Comparison of ENCODE assay signal across 3 fruit fly cellular contexts in genomic region chrX:11923698-11924097, dm6.
TF ChIP-seq lines count a peak whose summit lies in the region.

No protein-coding gene starts in this region.

- no peak for TF ChIP-seq CTCF in whole organism, embryonic (GFP tag; optimal IDR thresholded peaks at IDR 0.05; lab: Kevin White, UChicago)

TF ChIP-seq in whole organism, embryonic, 481 proteins besides CTCF, POLR2A, EP300 and RAD21:
- TF ChIP-seq CG14965 (GFP tag; optimal IDR thresholded peaks at IDR 0.05; lab: Kevin White, UChicago; ENCODE audit: borderline replicate concordance) (no peak), Ets65A (GFP tag; lab: Kevin White, UChicago) (peak; percentile 51), CG6175 (GFP tag; IDR thresholded peaks at IDR 0.05; lab: Robert Waterston, UW) (no peak)

TF ChIP-seq in whole organism, prepupa, 60 proteins besides CTCF, POLR2A, EP300 and RAD21:
- no peak for TF ChIP-seq Met (GFP tag; optimal IDR thresholded peaks at IDR 0.05; lab: Kevin White, UChicago)
- no peak for TF ChIP-seq CG8119 (GFP tag; IDR thresholded peaks at IDR 0.05; lab: Robert Waterston, UW)
- no peak for TF ChIP-seq dsx (GFP tag; optimal IDR thresholded peaks at IDR 0.05; lab: Kevin White, UChicago; ENCODE audit: poor library complexity, severe bottlenecking)
- TF ChIP-seq CG7368 (GFP tag; optimal IDR thresholded peaks at IDR 0.05; lab: Kevin White, UChicago), result no peak
- no peak for TF ChIP-seq Eip75B (GFP tag; optimal IDR thresholded peaks at IDR 0.05; lab: Kevin White, UChicago)
- TF ChIP-seq CG4318 (GFP tag; optimal IDR thresholded peaks at IDR 0.05; lab: Kevin White, UChicago), result no peak
- no peak for TF ChIP-seq CG6792 (GFP tag; optimal IDR thresholded peaks at IDR 0.05; lab: Kevin White, UChicago)
- TF ChIP-seq Blimp-1 (GFP tag; optimal IDR thresholded peaks at IDR 0.05; lab: Kevin White, UChicago), result no peak
- TF ChIP-seq vri (GFP tag; optimal IDR thresholded peaks at IDR 0.05; lab: Kevin White, UChicago), result peak; percentile 5
- TF ChIP-seq Eip93F (GFP tag; optimal IDR thresholded peaks at IDR 0.05; lab: Kevin White, UChicago), result peak; percentile 23
- TF ChIP-seq Eip78C (GFP tag; lab: Kevin White, UChicago), result peak; percentile 58
TF ChIP-seq in whole organism, prepupa: peak in this region for 3.

TF ChIP-seq in whole organism, wandering third instar larva, 38 proteins besides CTCF, POLR2A, EP300 and RAD21:
- TF ChIP-seq Abd-B (GFP tag; optimal IDR thresholded peaks at IDR 0.05; lab: Kevin White, UChicago), result no peak
- TF ChIP-seq fru (GFP tag; optimal IDR thresholded peaks at IDR 0.05; lab: Kevin White, UChicago), result no peak
- TF ChIP-seq Rel (GFP tag; optimal IDR thresholded peaks at IDR 0.05; lab: Kevin White, UChicago), result no peak
- TF ChIP-seq Rel (tag; optimal IDR thresholded peaks at IDR 0.05; lab: Kevin White, UChicago), result peak; percentile 25
- no peak for TF ChIP-seq Sp1 (GFP tag; optimal IDR thresholded peaks at IDR 0.05; lab: Kevin White, UChicago)
- TF ChIP-seq Hnf4 (GFP tag; optimal IDR thresholded peaks at IDR 0.05; lab: Kevin White, UChicago), result no peak
- no peak for TF ChIP-seq brk (GFP tag; optimal IDR thresholded peaks at IDR 0.05; lab: Kevin White, UChicago)
- no peak for TF ChIP-seq woc (GFP tag; optimal IDR thresholded peaks at IDR 0.05; lab: Kevin White, UChicago)
